Worm (Caenorhabditis elegans) whole organism, L4 larva: ENCODE data around the gene C10A4.2.

Experiments
- D1046.2 ChIP-seq: fragments of 200-800 bp; sonication (Bioruptor generic); IDR thresholded peaks from 2 replicates; pipeline ENCODE4 v1.3.6; 2022; ENCODE audit warnings: missing genetic modification characterization, missing compliant biosample characterization
- F10B5.3 ChIP-seq: sonication (generic microtip); optimal IDR thresholded peaks from 2 replicates; lab custom pipeline; 2016; ENCODE audit warnings: mild to moderate bottlenecking, missing genetic modification characterization, missing compliant biosample characterization
- T20F7.1 ChIP-seq: fragments of 200-800 bp; sonication (Bioruptor generic); optimal IDR thresholded peaks from 2 replicates; lab custom pipeline; 2018; ENCODE audit warnings: mild to moderate bottlenecking, missing genetic modification characterization, missing compliant biosample characterization
- T26A8.4 ChIP-seq: fragments of 200-800 bp; sonication (Bioruptor generic); IDR thresholded peaks from 2 replicates; pipeline ENCODE4 v1.3.6; 2022; ENCODE audit warnings: missing genetic modification characterization, missing compliant biosample characterization
- Y105C5A.15 ChIP-seq: fragments of 200-800 bp; sonication (Bioruptor generic); IDR thresholded peaks from 2 replicates; pipeline ENCODE4 v1.3.6; 2022; ENCODE audit warnings: missing genetic modification characterization, missing compliant biosample characterization
- Y48G9A.11 ChIP-seq: fragments of 200-800 bp; sonication (Bioruptor generic); IDR thresholded peaks from 2 replicates; pipeline ENCODE4 v1.3.6; 2022; ENCODE audit warnings: missing genetic modification reagents, missing genetic modification characterization, missing compliant biosample characterization
- Y75B8A.6 ChIP-seq: fragments of 200-800 bp; sonication (Bioruptor generic); IDR thresholded peaks from 2 replicates; pipeline ENCODE4 v1.3.6; 2022; ENCODE audit warnings: missing genetic modification reagents, missing genetic modification characterization, missing compliant biosample characterization
- ZK546.5 ChIP-seq, 2 experiments: sonication (generic microtip); optimal IDR thresholded peaks; 2 replicates each; lab custom pipeline; 2017; ENCODE audit warnings: missing biosample characterization in 2 of 2, missing genetic modification characterization in 2 of 2
- ceh-20 ChIP-seq: fragments of 200-800 bp; sonication (Bioruptor generic); IDR thresholded peaks from 2 replicates; pipeline ENCODE4 v1.3.6; 2022; ENCODE audit warnings: missing genetic modification reagents, missing genetic modification characterization, missing compliant biosample characterization
- ceh-44 ChIP-seq: fragments of 200-800 bp; sonication (Bioruptor generic); IDR thresholded peaks from 2 replicates; pipeline ENCODE4 v1.3.6; 2022; ENCODE audit warnings: missing genetic modification reagents, missing genetic modification characterization, missing compliant biosample characterization
- ceh-82 ChIP-seq: sonication (generic microtip); optimal IDR thresholded peaks from 2 replicates; lab custom pipeline; 2017; ENCODE audit warnings: missing biosample characterization, missing genetic modification characterization
- ctbp-1 ChIP-seq: fragments of 200-800 bp; sonication (Bioruptor generic); IDR thresholded peaks from 2 replicates; pipeline ENCODE4 v1.3.6; 2022; ENCODE audit warnings: missing genetic modification reagents, missing genetic modification characterization, missing compliant biosample characterization
- daf-8 ChIP-seq: fragments of 200-800 bp; sonication (Bioruptor generic); IDR thresholded peaks from 2 replicates; pipeline ENCODE4 v1.3.6; 2022; ENCODE audit warnings: missing genetic modification characterization, missing compliant biosample characterization
- duxl-1 ChIP-seq: sonication (generic microtip); optimal IDR thresholded peaks from 2 replicates; lab custom pipeline; 2016; ENCODE audit warnings: mild to moderate bottlenecking, missing genetic modification characterization, moderate library complexity, missing compliant biosample characterization; ENCODE audit not compliant: poor library complexity
- egl-27 ChIP-seq: sonication (generic microtip); optimal IDR thresholded peaks from 3 replicates; lab custom pipeline; 2017; ENCODE audit warnings: missing biosample characterization, missing genetic modification reagents, missing genetic modification characterization
- fkh-10 ChIP-seq: fragments of 150-350 bp; optimal IDR thresholded peaks from 2 replicates; lab custom pipeline; 2014; ENCODE audit warnings: missing biosample characterization, missing genetic modification reagents, missing genetic modification characterization
- hif-1 ChIP-seq, 2 experiments: sonication (generic microtip); optimal IDR thresholded peaks; 2 replicates each; lab custom pipeline; 2016 to 2017; ENCODE audit warnings: missing compliant biosample characterization in 2 of 2, missing genetic modification characterization in 2 of 2, missing genetic modification reagents in 2 of 2, missing genotype in 2 of 2, mild to moderate bottlenecking in 1 of 2
- lin-1 ChIP-seq: fragments of 200-800 bp; sonication (Bioruptor generic); IDR thresholded peaks from 2 replicates; pipeline ENCODE4 v1.3.6; 2022; ENCODE audit warnings: missing genetic modification reagents, missing genetic modification characterization, missing compliant biosample characterization
- lin-13 ChIP-seq: fragments of 150-350 bp; optimal IDR thresholded peaks from 2 replicates; lab custom pipeline; 2014; ENCODE audit warnings: missing biosample characterization, missing genetic modification reagents, missing genetic modification characterization
- lsy-2 ChIP-seq, 2 experiments: fragments of 150-350 bp in 1 of 2; sonication (generic microtip) in 1 of 2; optimal IDR thresholded peaks; 2 replicates each; lab custom pipeline; 2014 to 2017; ENCODE audit warnings: missing biosample characterization in 2 of 2, missing genetic modification characterization in 2 of 2
- mdt-29 ChIP-seq: fragments of 200-800 bp; sonication (Bioruptor generic); IDR thresholded peaks from 2 replicates; pipeline ENCODE4 v1.3.6; 2022; ENCODE audit warnings: missing genetic modification reagents, missing genetic modification characterization, missing compliant biosample characterization
- mep-1 ChIP-seq: fragments of 150-350 bp; sonication (generic microtip); optimal IDR thresholded peaks from 3 replicates; lab custom pipeline; 2014; ENCODE audit warnings: missing biosample characterization, missing genetic modification characterization
- mxl-2 ChIP-seq: fragments of 200-800 bp; sonication (Bioruptor generic); conservative IDR thresholded peaks from 2 replicates; pipeline ENCODE4 v1.3.6; 2022; ENCODE audit warnings: missing genetic modification reagents, missing genetic modification characterization, missing compliant biosample characterization
- nhr-10 ChIP-seq: fragments of 150-350 bp; optimal IDR thresholded peaks from 2 replicates; lab custom pipeline; 2014; ENCODE audit warnings: missing biosample characterization, missing genetic modification characterization
- nhr-11 ChIP-seq: fragments of 150-350 bp; optimal IDR thresholded peaks from 2 replicates; lab custom pipeline; 2014; ENCODE audit warnings: missing biosample characterization, missing genetic modification characterization
- nhr-111 ChIP-seq: fragments of 200-800 bp; sonication (Bioruptor generic); optimal IDR thresholded peaks from 2 replicates; lab custom pipeline; 2018; ENCODE audit warnings: mild to moderate bottlenecking, missing genetic modification characterization, missing compliant biosample characterization
- nhr-25 ChIP-seq: sonication (generic microtip); optimal IDR thresholded peaks from 2 replicates; lab custom pipeline; 2017; ENCODE audit warnings: missing genetic modification characterization, mild to moderate bottlenecking, missing compliant biosample characterization, antibody characterized with exemption, moderate library complexity, borderline replicate concordance; ENCODE audit not compliant: insufficient read depth
- nhr-28 ChIP-seq: fragments of 150-350 bp; optimal IDR thresholded peaks from 2 replicates; lab custom pipeline; 2014; ENCODE audit warnings: missing biosample characterization, missing genetic modification characterization
- pha-4 ChIP-seq, 2 experiments: fragments of 150-350 bp in 1 of 2; fragments of 200-800 bp in 1 of 2; sonication (Bioruptor generic) in 1 of 2; IDR thresholded peaks in 1 of 2; optimal IDR thresholded peaks in 1 of 2; 2 replicates each; pipeline versions ENCODE4 v1.3.6 to Lab custom; 2014 to 2022; ENCODE audit warnings: missing genetic modification characterization in 2 of 2, missing genetic modification reagents in 2 of 2, missing biosample characterization in 1 of 2, missing compliant biosample characterization in 1 of 2
- php-3 ChIP-seq: fragments of 200-800 bp; sonication (Bioruptor generic); IDR thresholded peaks from 2 replicates; pipeline ENCODE4 v1.3.6; 2022; ENCODE audit warnings: missing genetic modification reagents, missing genetic modification characterization, missing compliant biosample characterization
- rbr-2 ChIP-seq: sonication (generic microtip); optimal IDR thresholded peaks from 2 replicates; lab custom pipeline; 2016; ENCODE audit warnings: missing genotype, missing genetic modification characterization, missing compliant biosample characterization
- sdz-12 ChIP-seq: fragments of 200-800 bp; sonication (Bioruptor generic); optimal IDR thresholded peaks from 2 replicates; lab custom pipeline; 2018; ENCODE audit warnings: mild to moderate bottlenecking, missing genetic modification characterization, missing compliant biosample characterization
- snpc-1.2 ChIP-seq: fragments of 200-800 bp; sonication (Bioruptor generic); IDR thresholded peaks from 2 replicates; pipeline ENCODE4 v1.3.6; 2022; ENCODE audit warnings: missing genetic modification reagents, missing genetic modification characterization, missing compliant biosample characterization
- snpc-4 ChIP-seq: fragments of 150-350 bp; optimal IDR thresholded peaks from 2 replicates; lab custom pipeline; 2014; ENCODE audit warnings: missing biosample characterization, missing genetic modification characterization
- zag-1 ChIP-seq: fragments of 150-350 bp; optimal IDR thresholded peaks from 2 replicates; lab custom pipeline; 2014; ENCODE audit warnings: missing biosample characterization, missing genetic modification characterization
- zfp-2 ChIP-seq: sonication (generic microtip); optimal IDR thresholded peaks from 2 replicates; lab custom pipeline; 2016; ENCODE audit warnings: mild to moderate bottlenecking, missing genetic modification characterization, missing compliant biosample characterization
- zip-2 ChIP-seq: fragments of 150-350 bp; optimal IDR thresholded peaks from 2 replicates; lab custom pipeline; 2014; ENCODE audit warnings: missing biosample characterization, missing genetic modification characterization
- ztf-11 ChIP-seq: fragments of 150-350 bp; optimal IDR thresholded peaks from 2 replicates; lab custom pipeline; 2014; ENCODE audit warnings: missing biosample characterization, missing genetic modification characterization

C10A4.2 gene

DNA sequence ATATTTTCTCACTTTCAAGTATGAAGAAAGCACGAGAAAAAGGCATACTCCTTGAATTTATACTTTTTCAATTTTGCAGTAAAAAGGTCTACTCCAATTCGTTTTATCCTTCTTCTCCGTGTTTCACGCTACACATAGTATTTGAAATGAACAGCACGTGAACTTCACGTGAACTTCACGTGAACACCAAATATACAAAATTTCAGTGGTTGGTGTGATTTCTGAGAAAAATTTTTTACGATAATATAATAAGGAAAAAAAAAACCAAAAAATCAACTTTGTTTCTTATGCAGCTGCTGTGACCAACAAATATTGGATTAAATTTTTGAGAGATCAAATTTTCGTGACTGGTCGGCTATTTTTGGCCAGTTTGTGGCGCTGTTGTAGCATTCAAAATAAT lies 36.5 kb downstream of the C10A4.2 start:
- TF ChIP-seq ceh-82 (tag; lab: Kevin White, UChicago) = no peak
- TF ChIP-seq Y75B8A.6 = no peak
- peak; percentile 2 for TF ChIP-seq nhr-28 (tag; lab: Kevin White, UChicago)
- no peak for TF ChIP-seq snpc-1.2 (GFP tag; lab: Robert Waterston, UW)
- TF ChIP-seq duxl-1 (tag; lab: Kevin White, UChicago) = no peak
- TF ChIP-seq zfp-2 (tag; lab: Kevin White, UChicago) = no peak
- no peak for TF ChIP-seq lin-13 (GFP tag; lab: Kevin White, UChicago)
- TF ChIP-seq ceh-44 = no peak
- TF ChIP-seq mxl-2 (GFP tag; lab: Robert Waterston, UW) = peak; percentile 97
- no peak for TF ChIP-seq nhr-25 (tag; lab: Kevin White, UChicago)

DNA sequence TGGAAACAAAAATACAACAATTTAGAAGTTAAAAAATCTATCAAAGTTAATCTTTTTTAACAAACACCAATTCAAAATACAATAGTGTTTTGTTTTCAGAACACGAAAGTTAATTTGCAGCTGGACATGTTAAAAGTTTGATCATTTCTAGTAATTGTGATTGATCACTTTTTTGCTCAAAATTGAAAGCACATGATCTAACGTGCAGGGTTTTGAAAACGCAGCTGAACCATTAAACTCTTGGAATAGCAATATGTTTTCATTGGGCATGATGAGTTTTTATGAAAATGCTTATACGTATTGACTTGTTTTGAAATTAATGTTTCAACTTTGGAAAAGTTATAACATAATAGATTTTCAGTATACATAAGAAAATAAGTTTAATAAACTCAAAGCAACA lies 37.3 kb downstream of the C10A4.2 start:
- TF ChIP-seq snpc-4 (tag; lab: Kevin White, UChicago) = no peak
- no peak for TF ChIP-seq zag-1 (tag; lab: Kevin White, UChicago)
- no peak for TF ChIP-seq mxl-2 (GFP tag; lab: Robert Waterston, UW)
- no peak for TF ChIP-seq pha-4 (GFP tag; IDR thresholded peaks at IDR 0.05; lab: Robert Waterston, UW)
- no peak for TF ChIP-seq pha-4 (tag; optimal IDR thresholded peaks at IDR 0.05; lab: Kevin White, UChicago)
- TF ChIP-seq hif-1 (tag; optimal IDR thresholded peaks at IDR 0.05; lab: Kevin White, UChicago) = no peak
- no peak for TF ChIP-seq duxl-1 (tag; lab: Kevin White, UChicago)
- TF ChIP-seq ztf-11 (tag; lab: Kevin White, UChicago) = no peak
- no peak for TF ChIP-seq mdt-29 (GFP tag; lab: Robert Waterston, UW)
- TF ChIP-seq daf-8 (GFP tag; lab: Robert Waterston, UW) = no peak
- no peak for TF ChIP-seq nhr-11
- TF ChIP-seq nhr-111 (GFP tag; lab: Kevin White, UChicago) = no peak
- TF ChIP-seq F10B5.3 = no peak
- no peak for TF ChIP-seq fkh-10 (GFP tag; lab: Kevin White, UChicago)
- TF ChIP-seq T20F7.1 (GFP tag; lab: Kevin White, UChicago) = no peak
- TF ChIP-seq sdz-12 (GFP tag; lab: Kevin White, UChicago) = no peak
- TF ChIP-seq mep-1 = no peak
- no peak for TF ChIP-seq D1046.2 (GFP tag; lab: Robert Waterston, UW)
- no peak for TF ChIP-seq lin-1 (GFP tag; lab: Robert Waterston, UW)
- no peak for TF ChIP-seq Y105C5A.15 (GFP tag; lab: Robert Waterston, UW)

DNA sequence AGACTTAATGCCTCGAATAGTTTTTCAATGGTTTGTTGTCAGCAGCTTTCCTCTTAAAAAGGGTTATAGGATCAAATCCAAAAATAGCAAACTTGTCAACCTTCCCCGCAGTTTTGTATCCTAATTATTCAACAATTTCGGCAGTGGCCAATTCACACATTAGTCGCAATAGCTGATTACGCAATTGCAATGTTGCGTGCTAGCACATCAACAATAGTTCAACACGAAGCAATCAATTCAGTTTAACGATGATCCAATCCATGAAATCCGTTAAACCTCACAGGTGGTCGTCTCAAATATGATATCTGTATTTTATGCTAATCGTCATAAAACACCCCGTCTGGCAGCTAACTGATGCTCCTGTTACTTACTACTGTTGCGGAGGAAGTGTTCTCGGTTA lies 42.6 kb downstream of the C10A4.2 start:
- TF ChIP-seq mep-1 = no peak
- no peak for TF ChIP-seq zip-2 (tag; lab: Kevin White, UChicago)
- no peak for TF ChIP-seq egl-27 (tag; lab: Kevin White, UChicago)
- no peak for TF ChIP-seq mdt-29 (GFP tag; lab: Robert Waterston, UW)
- no peak for TF ChIP-seq ctbp-1 (GFP tag; lab: Robert Waterston, UW)
- TF ChIP-seq lsy-2 (tag; optimal IDR thresholded peaks at IDR 0.05; lab: Kevin White, UChicago) = no peak
- no peak for TF ChIP-seq rbr-2 (tag; lab: Kevin White, UChicago)
- no peak for TF ChIP-seq zfp-2 (tag; lab: Kevin White, UChicago)
- TF ChIP-seq ceh-20 (GFP tag; lab: Robert Waterston, UW) = no peak
- no peak for TF ChIP-seq Y48G9A.11 (GFP tag; lab: Robert Waterston, UW)
- TF ChIP-seq zag-1 (tag; lab: Kevin White, UChicago) = no peak
- no peak for TF ChIP-seq T20F7.1 (GFP tag; lab: Kevin White, UChicago)
- no peak for TF ChIP-seq php-3 (GFP tag; lab: Robert Waterston, UW)
- TF ChIP-seq D1046.2 (GFP tag; lab: Robert Waterston, UW) = no peak
- no peak for TF ChIP-seq T26A8.4 (GFP tag; lab: Robert Waterston, UW)
- no peak for TF ChIP-seq ZK546.5 (tag; optimal IDR thresholded peaks at IDR 0.05; lab: Kevin White, UChicago)
- no peak for TF ChIP-seq nhr-10
- no peak for TF ChIP-seq sdz-12 (GFP tag; lab: Kevin White, UChicago)
